Worm (Caenorhabditis elegans): ENCODE results near the gene C29A12.22.

The C29A12.22 gene

ce11 chrV:10832862-10833261 lies 21.0 kb downstream of the C29A12.22 start:
- TF ChIP-seq nhr-42 (GFP tag; IDR thresholded peaks at IDR 0.05) (no peak), saeg-2 (GFP tag; IDR thresholded peaks at IDR 0.05) (no peak), nhr-41 (GFP tag; IDR thresholded peaks at IDR 0.05) (no peak)

ce11 chrV:10834682-10835219 lies 22.9 kb downstream of the C29A12.22 start:
- TF ChIP-seq lin-38 (GFP tag; IDR thresholded peaks at IDR 0.05): no peak
- no peak for TF ChIP-seq ceh-20 (GFP tag; IDR thresholded peaks at IDR 0.05)
- no peak for TF ChIP-seq saeg-2 (GFP tag; IDR thresholded peaks at IDR 0.05)
- no peak for TF ChIP-seq daf-16 (GFP tag; optimal IDR thresholded peaks at IDR 0.05)
- TF ChIP-seq daf-16 (tag; optimal IDR thresholded peaks at IDR 0.05): no peak
- TF ChIP-seq aha-1 (tag): peak; percentile 88
- TF ChIP-seq zfp-3 (GFP tag; conservative IDR thresholded peaks at IDR 0.05): no peak
- peak in 1 of 2 experiments; percentile 1 for TF ChIP-seq lsy-2 (tag; optimal IDR thresholded peaks at IDR 0.05)
- TF ChIP-seq hlh-30 (tag; optimal IDR thresholded peaks at IDR 0.05; ENCODE audit: insufficient read depth): peak; percentile 28

- TF ChIP-seq rbr-2 (tag; optimal IDR thresholded peaks at IDR 0.05) (no peak), ceh-82 (tag; optimal IDR thresholded peaks at IDR 0.05) (no peak), egl-27 (tag; optimal IDR thresholded peaks at IDR 0.05) (no peak), aha-1 (tag) (peak; percentile 8), unc-62 (GFP tag; optimal IDR thresholded peaks at IDR 0.05 in 1 of 2) (peak in 1 of 2 experiments; percentile 85), unc-62 (tag; optimal IDR thresholded peaks at IDR 0.05) (no peak), dve-1 (tag; optimal IDR thresholded peaks at IDR 0.05; ENCODE audit: insufficient read depth) (no peak), cey-2 (tag; optimal IDR thresholded peaks at IDR 0.05; ENCODE audit: borderline replicate concordance, insufficient read depth) (no peak)
These were observed 26.3 kb downstream of the C29A12.22 start for ce11 chrV:10838204-10838603.

- TF ChIP-seq nhr-237 (tag; optimal IDR thresholded peaks at IDR 0.05) (no peak), unc-62 (GFP tag; optimal IDR thresholded peaks at IDR 0.05 in 1 of 2) (peak in 1 of 2 experiments; percentile 35), unc-62 (tag; optimal IDR thresholded peaks at IDR 0.05) (no peak)
These were observed 27.5 kb downstream of the C29A12.22 start for ce11 chrV:10839398-10839797.

- TF ChIP-seq arid-1 (GFP tag; conservative IDR thresholded peaks at IDR 0.05): no peak
- TF ChIP-seq attf-4 (tag; optimal IDR thresholded peaks at IDR 0.05): no peak
- TF ChIP-seq aha-1 (tag): peak; percentile 13
- no peak for TF ChIP-seq Y75B8A.6 (GFP tag; IDR thresholded peaks at IDR 0.05)
- no peak for TF ChIP-seq rbr-2 (tag; optimal IDR thresholded peaks at IDR 0.05)
These were observed 35.0 kb downstream of the C29A12.22 start, which contains the start of gene C29A12.6 for ce11 chrV:10846893-10847292. C29A12.6 (plus strand) TSS chrV:10847193.

ce11 chrV:10854197-10854596 lies 42.3 kb downstream of the C29A12.22 start:
- TF ChIP-seq hif-1 (tag; optimal IDR thresholded peaks at IDR 0.05): no peak
- no peak for TF ChIP-seq duxl-1 (tag; optimal IDR thresholded peaks at IDR 0.05; ENCODE audit: poor library complexity)
- peak in 1 of 2 experiments; percentile 75 for TF ChIP-seq unc-62 (GFP tag; optimal IDR thresholded peaks at IDR 0.05 in 1 of 2)
- no peak for TF ChIP-seq unc-62 (tag; optimal IDR thresholded peaks at IDR 0.05)
- TF ChIP-seq ama-1 (optimal IDR thresholded peaks at IDR 0.05): peak; percentile 49
- TF ChIP-seq php-3 (GFP tag; IDR thresholded peaks at IDR 0.05): no peak; the same call in 1 of the 2 replicates

ce11 chrV:10855363-10855762 lies 43.5 kb downstream of the C29A12.22 start:
- TF ChIP-seq pha-4 (GFP tag; IDR thresholded peaks at IDR 0.05) (no peak), pha-4 (tag; optimal IDR thresholded peaks at IDR 0.05) (no peak), spr-3 (GFP tag; optimal IDR thresholded peaks at IDR 0.05) (no peak), snpc-1.2 (GFP tag; IDR thresholded peaks at IDR 0.05) (no peak), zip-2 (tag; optimal IDR thresholded peaks at IDR 0.05) (no peak), mep-1 (tag; optimal IDR thresholded peaks at IDR 0.05) (peak; percentile 16), pqm-1 (tag; optimal IDR thresholded peaks at IDR 0.05) (peak; percentile 98), madf-5 (GFP tag; IDR thresholded peaks at IDR 0.05) (no peak), cey-2 (tag; optimal IDR thresholded peaks at IDR 0.05; ENCODE audit: borderline replicate concordance, insufficient read depth) (no peak), vab-7 (GFP tag; IDR thresholded peaks at IDR 0.05) (no peak), ceh-44 (GFP tag; IDR thresholded peaks at IDR 0.05) (no peak), nhr-42 (GFP tag; IDR thresholded peaks at IDR 0.05) (no peak), dve-1 (tag; optimal IDR thresholded peaks at IDR 0.05; ENCODE audit: insufficient read depth) (peak; percentile 80), hif-1 (tag; optimal IDR thresholded peaks at IDR 0.05) (peak in 1 of 2 experiments; percentile 40), mxl-2 (GFP tag; conservative IDR thresholded peaks at IDR 0.05) (no peak), nhr-41 (GFP tag; IDR thresholded peaks at IDR 0.05) (0 out of 2 replicates have a peak, but pooled peaks have one; percentile 30), nhr-77 (tag; optimal IDR thresholded peaks at IDR 0.05) (peak; percentile 59), zfp-2 (tag; optimal IDR thresholded peaks at IDR 0.05) (no peak)
